Worm (Caenorhabditis elegans): ENCODE results near the gene cutl-29.
A peak's percentile ranks its signal among the peaks of the same experiment; 100 is the strongest.

Gene cutl-29

ce11 chrX:8231858-8232257 lies 39.0 kb downstream of the cutl-29 start, which contains the start of gene K02A6.3 (continued):
- TF ChIP-seq mxl-3 (GFP tag; optimal IDR thresholded peaks at IDR 0.05) (peak; percentile 100), nhr-41 (GFP tag; IDR thresholded peaks at IDR 0.05) (0 out of 2 replicates have a peak, but pooled peaks have one; percentile 11), spr-3 (GFP tag; optimal IDR thresholded peaks at IDR 0.05) (no peak), zfp-3 (GFP tag; conservative IDR thresholded peaks at IDR 0.05) (peak; percentile 82; the same call in 1 of the 2 replicates), F26F4.8 (GFP tag; conservative IDR thresholded peaks at IDR 0.05) (no peak), fkh-10 (GFP tag; optimal IDR thresholded peaks at IDR 0.05) (no peak), daf-16 (GFP tag; optimal IDR thresholded peaks at IDR 0.05) (peak in 1 of 2 experiments; percentile 98), daf-16 (tag; optimal IDR thresholded peaks at IDR 0.05) (peak; percentile 100), dmd-9 (GFP tag; IDR thresholded peaks at IDR 0.05) (no peak), Y48G9A.11 (GFP tag; IDR thresholded peaks at IDR 0.05) (no peak), nhr-11 (tag; optimal IDR thresholded peaks at IDR 0.05) (peak; percentile 84), cey-2 (tag; optimal IDR thresholded peaks at IDR 0.05; ENCODE audit: borderline replicate concordance, insufficient read depth) (no peak), nhr-6 (tag; optimal IDR thresholded peaks at IDR 0.05) (peak; percentile 54), skn-1 (tag; optimal IDR thresholded peaks at IDR 0.05) (no peak), nhr-48 (tag; optimal IDR thresholded peaks at IDR 0.05) (peak; percentile 85), lim-7 (GFP tag; IDR thresholded peaks at IDR 0.05) (no peak), zfp-2 (tag; optimal IDR thresholded peaks at IDR 0.05) (no peak), F37D6.2 (tag; optimal IDR thresholded peaks at IDR 0.05) (peak; percentile 27), zip-2 (tag; optimal IDR thresholded peaks at IDR 0.05) (peak; percentile 53), lin-38 (GFP tag; IDR thresholded peaks at IDR 0.05) (no peak), F49E8.2 (tag; optimal IDR thresholded peaks at IDR 0.05; ENCODE audit: borderline replicate concordance) (no peak), snpc-1.2 (GFP tag; IDR thresholded peaks at IDR 0.05) (no peak), pha-4 (GFP tag; IDR thresholded peaks at IDR 0.05) (peak; percentile 62), pha-4 (tag; optimal IDR thresholded peaks at IDR 0.05) (peak; percentile 21), lin-15B (tag; optimal IDR thresholded peaks at IDR 0.05) (no peak), ceh-82 (tag; optimal IDR thresholded peaks at IDR 0.05) (no peak), saeg-2 (GFP tag; IDR thresholded peaks at IDR 0.05) (no peak), mdt-29 (GFP tag; IDR thresholded peaks at IDR 0.05) (peak; percentile 66; the same call in 1 of the 2 replicates), hif-1 (tag; optimal IDR thresholded peaks at IDR 0.05) (peak; percentile 9 to 86)

ce11 chrX:8230579-8230978 lies 40.2 kb downstream of the cutl-29 start:
- TF ChIP-seq saeg-2 (GFP tag; IDR thresholded peaks at IDR 0.05), result no peak
- no peak for TF ChIP-seq lin-15B (tag; optimal IDR thresholded peaks at IDR 0.05)
- TF ChIP-seq ama-1 (optimal IDR thresholded peaks at IDR 0.05), result no peak
- peak in 1 of 2 experiments; percentile 96 for TF ChIP-seq unc-62 (GFP tag; optimal IDR thresholded peaks at IDR 0.05 in 1 of 2)
- TF ChIP-seq unc-62 (tag; optimal IDR thresholded peaks at IDR 0.05), result no peak
- no peak for TF ChIP-seq Y48G9A.11 (GFP tag; IDR thresholded peaks at IDR 0.05)
- TF ChIP-seq aha-1 (tag), result peak; percentile 34

- peak in 1 of 2 experiments; percentile 53 for TF ChIP-seq unc-62 (GFP tag; optimal IDR thresholded peaks at IDR 0.05 in 1 of 2)
- no peak for TF ChIP-seq unc-62 (tag; optimal IDR thresholded peaks at IDR 0.05)
- no peak for TF ChIP-seq sdz-12 (GFP tag; optimal IDR thresholded peaks at IDR 0.05)
- TF ChIP-seq ceh-44 (GFP tag; IDR thresholded peaks at IDR 0.05), result no peak
- TF ChIP-seq mxl-2 (GFP tag; conservative IDR thresholded peaks at IDR 0.05), result no peak
- TF ChIP-seq Y5F2A.4 (GFP tag; optimal IDR thresholded peaks at IDR 0.05), result no peak
- TF ChIP-seq dve-1 (tag; optimal IDR thresholded peaks at IDR 0.05; ENCODE audit: insufficient read depth), result no peak
- TF ChIP-seq aha-1 (tag), result peak; percentile 81
These were observed 41.6 kb downstream of the cutl-29 start for ce11 chrX:8229221-8229620.
